Fruit fly (Drosophila melanogaster) whole organism, prepupa: ENCODE results near the gene Eip78C.

ENCODE experiments used
- CG10631 ChIP-seq: fragments of 200-800 bp; sonication (Bioruptor generic); optimal IDR thresholded peaks from 2 replicates; lab custom pipeline; 2016; ENCODE audit warnings: missing biosample characterization, missing genetic modification characterization
- CG11762 ChIP-seq: fragments of 200-800 bp; sonication (Bioruptor generic); optimal IDR thresholded peaks from 3 replicates; lab custom pipeline; 2016; ENCODE audit warnings: missing biosample characterization, missing genetic modification characterization; ENCODE audit not compliant: insufficient read depth
- CG11902 ChIP-seq: fragments of 200-800 bp; sonication (Bioruptor generic); optimal IDR thresholded peaks from 3 replicates; lab custom pipeline; 2016; ENCODE audit warnings: missing biosample characterization, missing genetic modification characterization
- CG15336 ChIP-seq: fragments of 200-800 bp; sonication (Bioruptor generic); IDR thresholded peaks from 2 replicates; pipeline ENCODE4 v1.3.6; 2022; ENCODE audit warnings: missing biosample characterization, missing genetic modification characterization
- CG1621 ChIP-seq: fragments of 200-800 bp; sonication (Bioruptor generic); optimal IDR thresholded peaks from 3 replicates; lab custom pipeline; 2018; ENCODE audit warnings: missing biosample characterization, mild to moderate bottlenecking, missing genetic modification characterization
- CG16779 ChIP-seq: fragments of 200-800 bp; sonication (Bioruptor generic); optimal IDR thresholded peaks from 3 replicates; lab custom pipeline; 2017; ENCODE audit warnings: missing biosample characterization, mild to moderate bottlenecking, missing genetic modification characterization
- CG3032 ChIP-seq: fragments of 200-800 bp; optimal IDR thresholded peaks from 2 replicates; lab custom pipeline; 2019; ENCODE audit warnings: missing biosample characterization, mild to moderate bottlenecking, missing genetic modification characterization, moderate library complexity
- CG31627 ChIP-seq: fragments of 200-800 bp; sonication (Bioruptor generic); optimal IDR thresholded peaks from 3 replicates; lab custom pipeline; 2016; ENCODE audit warnings: missing biosample characterization, missing genetic modification characterization
- CG32006 ChIP-seq: fragments of 200-800 bp; sonication (Bioruptor generic); optimal IDR thresholded peaks from 3 replicates; lab custom pipeline; 2017; ENCODE audit warnings: missing biosample characterization, mild to moderate bottlenecking, missing genetic modification characterization
- CG4318 ChIP-seq: fragments of 200-800 bp; sonication (Bioruptor generic); optimal IDR thresholded peaks from 3 replicates; lab custom pipeline; 2017; ENCODE audit warnings: missing biosample characterization, mild to moderate bottlenecking, missing genetic modification characterization
- CG6163 ChIP-seq: fragments of 200-800 bp; sonication (Bioruptor generic); IDR thresholded peaks from 3 replicates; pipeline ENCODE4 v1.3.6; 2022; ENCODE audit warnings: missing biosample characterization, missing genetic modification characterization
- CG6276 ChIP-seq: fragments of 200-800 bp; sonication (Bioruptor generic); optimal IDR thresholded peaks from 2 replicates; lab custom pipeline; 2017; ENCODE audit warnings: missing biosample characterization, mild to moderate bottlenecking, missing genetic modification characterization
- CG6792 ChIP-seq: fragments of 200-800 bp; sonication (Bioruptor generic); optimal IDR thresholded peaks from 3 replicates; lab custom pipeline; 2016; ENCODE audit warnings: missing biosample characterization, missing genetic modification characterization
- CG6808 ChIP-seq: fragments of 200-800 bp; sonication (Bioruptor generic); optimal IDR thresholded peaks from 3 replicates; lab custom pipeline; 2017; ENCODE audit warnings: missing biosample characterization, missing genetic modification characterization, mild to moderate bottlenecking, moderate library complexity, missing genetic modification reagents
- CG6854 ChIP-seq: fragments of 200-800 bp; sonication (Bioruptor generic); optimal IDR thresholded peaks from 2 replicates; lab custom pipeline; 2017; ENCODE audit warnings: missing biosample characterization, mild to moderate bottlenecking, missing genetic modification characterization
- CG8119 ChIP-seq: fragments of 200-800 bp; sonication (Bioruptor generic); IDR thresholded peaks from 3 replicates; pipeline ENCODE4 v1.3.6; 2022; ENCODE audit warnings: missing biosample characterization, missing genetic modification characterization
- Eip75B ChIP-seq: fragments of 200-800 bp; sonication (Bioruptor generic); optimal IDR thresholded peaks from 3 replicates; lab custom pipeline; 2016; ENCODE audit warnings: missing biosample characterization, missing genetic modification characterization
- Eip78C ChIP-seq: fragments of 200-800 bp; sonication (Bioruptor generic); peaks from one replicate; lab custom pipeline; 2016; ENCODE audit warnings: missing biosample characterization, missing genetic modification characterization
- Ets21C ChIP-seq: fragments of 200-800 bp; sonication (Bioruptor generic); optimal IDR thresholded peaks from 3 replicates; lab custom pipeline; 2016; ENCODE audit warnings: missing biosample characterization, missing genetic modification characterization
- Ets96B ChIP-seq: fragments of 200-800 bp; optimal IDR thresholded peaks from 2 replicates; lab custom pipeline; 2019; ENCODE audit warnings: missing biosample characterization, mild to moderate bottlenecking, missing genetic modification characterization, moderate library complexity
- Gug ChIP-seq: fragments of 200-800 bp; sonication (Bioruptor generic); IDR thresholded peaks from 2 replicates; pipeline ENCODE4 v1.3.6; 2022; ENCODE audit warnings: missing biosample characterization, missing genetic modification characterization
- Hr4 ChIP-seq: fragments of 200-800 bp; sonication (Bioruptor generic); optimal IDR thresholded peaks from 3 replicates; lab custom pipeline; 2016; ENCODE audit warnings: missing biosample characterization, missing genetic modification characterization
- Lpt ChIP-seq: fragments of 200-800 bp; sonication (Bioruptor generic); optimal IDR thresholded peaks from 3 replicates; lab custom pipeline; 2016; ENCODE audit warnings: missing biosample characterization, missing genetic modification characterization
- Met ChIP-seq: fragments of 200-800 bp; sonication (Bioruptor generic); optimal IDR thresholded peaks from 3 replicates; lab custom pipeline; 2016; ENCODE audit warnings: missing biosample characterization, missing genetic modification characterization
- OdsH ChIP-seq: fragments of 200-800 bp; sonication (Bioruptor generic); optimal IDR thresholded peaks from 3 replicates; lab custom pipeline; 2016; ENCODE audit warnings: missing biosample characterization, missing genetic modification characterization
- Sox14 ChIP-seq: fragments of 200-800 bp; sonication (Bioruptor generic); optimal IDR thresholded peaks from 3 replicates; lab custom pipeline; 2016; ENCODE audit warnings: missing biosample characterization, missing genetic modification characterization
- achi ChIP-seq: fragments of 200-800 bp; sonication (Bioruptor generic); optimal IDR thresholded peaks from 3 replicates; lab custom pipeline; 2016; ENCODE audit warnings: missing biosample characterization, missing genetic modification characterization
- acj6 ChIP-seq: fragments of 200-800 bp; sonication (Bioruptor generic); optimal IDR thresholded peaks from 3 replicates; lab custom pipeline; 2016; ENCODE audit warnings: missing biosample characterization, missing genetic modification characterization
- dsx ChIP-seq: fragments of 200-800 bp; optimal IDR thresholded peaks from 3 replicates; lab custom pipeline; 2019; ENCODE audit warnings: missing biosample characterization, mild to moderate bottlenecking, missing genetic modification characterization, moderate library complexity; ENCODE audit not compliant: poor library complexity, severe bottlenecking
- eg ChIP-seq: fragments of 200-800 bp; sonication (Bioruptor generic); IDR thresholded peaks from 3 replicates; pipeline ENCODE4 v1.3.6; 2022; ENCODE audit warnings: missing biosample characterization, missing genetic modification characterization
- fkh ChIP-seq: fragments of 200-800 bp; sonication (Bioruptor generic); optimal IDR thresholded peaks from 3 replicates; lab custom pipeline; 2017; ENCODE audit warnings: missing biosample characterization, mild to moderate bottlenecking, missing genetic modification characterization, moderate library complexity
- lz ChIP-seq: fragments of 200-800 bp; sonication (Bioruptor generic); optimal IDR thresholded peaks from 3 replicates; lab custom pipeline; 2016; ENCODE audit warnings: missing biosample characterization, missing genetic modification characterization
- net ChIP-seq: fragments of 200-800 bp; sonication (Bioruptor generic); optimal IDR thresholded peaks from 3 replicates; lab custom pipeline; 2016; ENCODE audit warnings: missing biosample characterization, missing genetic modification characterization
- pdm3 ChIP-seq: fragments of 200-800 bp; sonication (Bioruptor generic); optimal IDR thresholded peaks from 3 replicates; lab custom pipeline; 2016; ENCODE audit warnings: missing biosample characterization, missing genetic modification characterization
- spab ChIP-seq: fragments of 200-800 bp; sonication (Bioruptor generic); optimal IDR thresholded peaks from 2 replicates; lab custom pipeline; 2017; ENCODE audit warnings: missing biosample characterization, mild to moderate bottlenecking, missing genetic modification characterization, missing genetic modification reagents
- svp ChIP-seq: fragments of 200-800 bp; sonication (Bioruptor generic); peaks from one replicate; lab custom pipeline; 2016; ENCODE audit warnings: missing biosample characterization, missing genetic modification characterization

The Eip78C gene

dm6 chr3L:21205496-21205824, 20.9 kb upstream of the Eip78C start:
- TF ChIP-seq Lpt (GFP tag; lab: Kevin White, UChicago) (no peak), Eip78C (GFP tag; lab: Kevin White, UChicago) (no peak), CG1621 (tag; lab: Kevin White, UChicago) (no peak), dsx (no peak), CG6276 (GFP tag; lab: Kevin White, UChicago) (no peak), CG6792 (GFP tag; lab: Kevin White, UChicago) (no peak), CG4318 (GFP tag; lab: Kevin White, UChicago) (no peak)

- TF ChIP-seq CG6854 (GFP tag; lab: Kevin White, UChicago): no peak
- TF ChIP-seq Ets21C (GFP tag; lab: Kevin White, UChicago): no peak
- no peak for TF ChIP-seq CG16779 (tag; lab: Kevin White, UChicago)
- no peak for TF ChIP-seq Hr4 (GFP tag; lab: Kevin White, UChicago)
- TF ChIP-seq Sox14: no peak
These were observed 19.9 kb upstream of the Eip78C start for dm6 chr3L:21206486-21206885.

dm6 chr3L:21209921-21210532, 16.4 kb upstream of the Eip78C start, which contains the start of the genes CG10510 and CG10508:
Gene CG10510 (minus strand): TSS chr3L:21210084.
Gene CG10508 (plus strand): TSS chr3L:21210215.
- TF ChIP-seq OdsH: no peak
- no peak for TF ChIP-seq spab (GFP tag; lab: Kevin White, UChicago)
- no peak for TF ChIP-seq CG6808
- TF ChIP-seq Hr4 (GFP tag; lab: Kevin White, UChicago): no peak
- no peak for TF ChIP-seq Sox14
- no peak for TF ChIP-seq CG8119 (GFP tag; lab: Robert Waterston, UW)
- TF ChIP-seq Lpt (GFP tag; lab: Kevin White, UChicago): no peak
- no peak for TF ChIP-seq CG6276 (GFP tag; lab: Kevin White, UChicago)
- no peak for TF ChIP-seq CG11902 (GFP tag; lab: Kevin White, UChicago)
- no peak for TF ChIP-seq dsx
- no peak for TF ChIP-seq CG15336
- no peak for TF ChIP-seq CG6854 (GFP tag; lab: Kevin White, UChicago)
- TF ChIP-seq CG31627 (GFP tag; lab: Kevin White, UChicago): no peak

dm6 chr3L:21216697-21217291, 9.6 kb upstream of the Eip78C start, which contains the start of the genes Trmt112 and Ilk:
Gene Trmt112 (minus strand): TSS chr3L:21216839.
Gene Ilk (plus strand): TSS chr3L:21216901.
- peak; percentile 46 for TF ChIP-seq dsx
- peak; percentile 76 for TF ChIP-seq Eip78C (GFP tag; lab: Kevin White, UChicago)
- no peak for TF ChIP-seq Hr4 (GFP tag; lab: Kevin White, UChicago)
- TF ChIP-seq CG11762: no peak
- TF ChIP-seq fkh (GFP tag; lab: Kevin White, UChicago): peak; percentile 60
- TF ChIP-seq CG6854 (GFP tag; lab: Kevin White, UChicago): no peak
- no peak for TF ChIP-seq spab (GFP tag; lab: Kevin White, UChicago)

dm6 chr3L:21219160-21219559, 7.2 kb upstream of the Eip78C start:
- peak; percentile 44; the same call in 1 of the 3 replicates for TF ChIP-seq CG6163 (GFP tag; lab: Robert Waterston, UW)
- peak; percentile 39 for TF ChIP-seq Eip75B
- TF ChIP-seq CG1621 (tag; lab: Kevin White, UChicago): no peak
- TF ChIP-seq CG11902 (GFP tag; lab: Kevin White, UChicago): no peak

dm6 chr3L:21220100-21220499, 6.3 kb upstream of the Eip78C start, which contains the start of gene CG43219:
Gene CG43219 (plus strand): TSS chr3L:21220400.
- peak; percentile 5 for TF ChIP-seq Eip78C (GFP tag; lab: Kevin White, UChicago)
- no peak for TF ChIP-seq Ets21C (GFP tag; lab: Kevin White, UChicago)

- TF ChIP-seq CG11762 (peak; percentile 8), CG32006 (GFP tag; lab: Kevin White, UChicago) (peak; percentile 57), CG3032 (tag; lab: Kevin White, UChicago) (no peak), acj6 (peak; percentile 33), Lpt (GFP tag; lab: Kevin White, UChicago) (peak; percentile 26), net (GFP tag; lab: Kevin White, UChicago) (no peak), lz (no peak), pdm3 (GFP tag; lab: Kevin White, UChicago) (peak; percentile 47), CG10631 (GFP tag; lab: Kevin White, UChicago) (no peak), achi (peak; percentile 38), Ets96B (peak; percentile 3), CG8119 (GFP tag; lab: Robert Waterston, UW) (peak; percentile 30; the same call in 1 of the 3 replicates), CG15336 (peak; percentile 78), svp (GFP tag; lab: Kevin White, UChicago) (peak; percentile 30), Gug (GFP tag; lab: Robert Waterston, UW) (peak; percentile 31; the same call in 1 of the 2 replicates), eg (GFP tag; lab: Robert Waterston, UW) (peak; percentile 59; the same call in 2 of the 3 replicates), Eip78C (GFP tag; lab: Kevin White, UChicago) (peak; percentile 86), CG6276 (GFP tag; lab: Kevin White, UChicago) (peak; percentile 61), Met (GFP tag; lab: Kevin White, UChicago) (no peak), Hr4 (GFP tag; lab: Kevin White, UChicago) (peak; percentile 60)
These were observed 3.1 kb upstream of the Eip78C start for dm6 chr3L:21223268-21223667.
